Worm (Caenorhabditis elegans): Measurements from ENCODE around the gene C18G1.7.

DNA sequence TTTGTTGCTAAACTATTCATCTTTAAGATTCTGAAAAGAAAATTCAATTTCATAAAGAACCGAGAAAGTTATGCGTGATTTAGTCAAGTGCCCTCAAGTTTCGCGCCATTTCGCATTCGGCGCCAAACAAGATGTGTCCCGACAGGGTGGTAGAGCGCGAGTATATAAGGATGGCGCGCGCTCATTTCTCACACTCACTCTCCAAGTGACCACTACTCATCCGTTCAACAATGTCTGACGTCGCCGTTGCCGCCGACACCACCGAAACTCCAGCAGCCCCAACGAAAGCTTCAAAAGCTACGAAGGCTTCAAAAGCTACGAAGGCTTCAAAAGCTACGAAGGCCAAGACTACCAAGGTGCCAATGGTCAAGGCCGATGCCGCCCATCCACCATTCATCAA, 8.8 kb downstream of the C18G1.7 start, which contains the start of gene hil-4:
- TF ChIP-seq ceh-13 (GFP tag; optimal IDR thresholded peaks at IDR 0.05) (no peak), B0310.2 (tag; optimal IDR thresholded peaks at IDR 0.05) (no peak), hnd-1 (tag; optimal IDR thresholded peaks at IDR 0.05) (no peak), pes-1 (GFP tag; IDR thresholded peaks at IDR 0.05) (no peak), tra-4 (tag; optimal IDR thresholded peaks at IDR 0.05) (no peak)
